Fruit fly (Drosophila melanogaster) whole organism, embryonic: Measurements from ENCODE around the gene Mlc2.

Experiments used
- Aef1 ChIP-seq: fragments of 200-800 bp; sonication (Bioruptor generic); IDR thresholded peaks from 3 replicates; pipeline ENCODE4 v1.3.6; 2022; ENCODE audit warnings: missing biosample characterization, missing genetic modification characterization
- CG12769 ChIP-seq: fragments of 200-800 bp; sonication (Bioruptor generic); optimal IDR thresholded peaks from 2 replicates; lab custom pipeline; 2019; ENCODE audit warnings: missing biosample characterization, mild to moderate bottlenecking, missing genetic modification characterization, moderate library complexity
- CG13296 ChIP-seq: fragments of 200-800 bp; sonication (Bioruptor generic); optimal IDR thresholded peaks from 3 replicates; lab custom pipeline; 2018; ENCODE audit warnings: missing biosample characterization, mild to moderate bottlenecking, missing genetic modification characterization
- CG13775 ChIP-seq: fragments of 200-800 bp; sonication (Bioruptor generic); optimal IDR thresholded peaks from 3 replicates; lab custom pipeline; 2017; ENCODE audit warnings: missing biosample characterization, mild to moderate bottlenecking, missing genetic modification characterization
- CG14050 ChIP-seq: fragments of 200-800 bp; sonication (Bioruptor generic); IDR thresholded peaks from 3 replicates; pipeline ENCODE4 v1.3.6; 2022; ENCODE audit warnings: missing biosample characterization, missing genetic modification characterization
- CG14860 ChIP-seq: fragments of 200-800 bp; sonication (Bioruptor generic); IDR thresholded peaks from 3 replicates; pipeline ENCODE4 v1.3.6; 2022; ENCODE audit warnings: missing biosample characterization, missing genetic modification characterization; ENCODE audit not compliant: partially characterized antibody
- CG15514 ChIP-seq: fragments of 200-800 bp; sonication (Bioruptor generic); optimal IDR thresholded peaks from 3 replicates; lab custom pipeline; 2017; ENCODE audit warnings: missing biosample characterization, missing genetic modification characterization, mild to moderate bottlenecking, moderate library complexity, missing genetic modification reagents
- CG16815 ChIP-seq: fragments of 200-800 bp; sonication (Bioruptor generic); optimal IDR thresholded peaks from 3 replicates; lab custom pipeline; 2017; ENCODE audit warnings: missing biosample characterization, mild to moderate bottlenecking, missing genetic modification characterization
- CG17359 ChIP-seq: fragments of 200-800 bp; sonication (Bioruptor generic); optimal IDR thresholded peaks from 3 replicates; lab custom pipeline; 2018; ENCODE audit warnings: missing biosample characterization, mild to moderate bottlenecking, missing genetic modification characterization, moderate library complexity
- CG17385 ChIP-seq: fragments of 200-800 bp; sonication (Bioruptor generic); optimal IDR thresholded peaks from 3 replicates; lab custom pipeline; 2018; ENCODE audit warnings: missing biosample characterization, mild to moderate bottlenecking, missing genetic modification characterization
- CG2129 ChIP-seq: fragments of 200-800 bp; sonication (Bioruptor generic); IDR thresholded peaks from 2 replicates; pipeline ENCODE4 v1.3.6; 2022; ENCODE audit warnings: missing biosample characterization, missing genetic modification characterization; ENCODE audit not compliant: partially characterized antibody
- CG30403 ChIP-seq: fragments of 200-800 bp; sonication (Bioruptor generic); optimal IDR thresholded peaks from 3 replicates; lab custom pipeline; 2016; ENCODE audit warnings: missing biosample characterization, missing genetic modification characterization
- CG31388 ChIP-seq: fragments of 200-800 bp; sonication (Bioruptor generic); optimal IDR thresholded peaks from 2 replicates; lab custom pipeline; 2016; ENCODE audit warnings: missing biosample characterization, missing genetic modification characterization
- CG34422 ChIP-seq: fragments of 200-800 bp; sonication (Bioruptor generic); IDR thresholded peaks from 3 replicates; pipeline ENCODE4 v1.3.6; 2022; ENCODE audit warnings: missing biosample characterization, missing genetic modification characterization
- CG4282 ChIP-seq: fragments of 200-800 bp; sonication (Bioruptor generic); optimal IDR thresholded peaks from 2 replicates; lab custom pipeline; 2016; ENCODE audit warnings: missing biosample characterization, missing genetic modification characterization
- CG4328 ChIP-seq: fragments of 200-800 bp; sonication (Bioruptor generic); optimal IDR thresholded peaks from 3 replicates; lab custom pipeline; 2017; ENCODE audit warnings: missing biosample characterization, missing genetic modification reagents, missing genetic modification characterization
- CG7745 ChIP-seq: fragments of 200-800 bp; sonication (Bioruptor generic); optimal IDR thresholded peaks from 2 replicates; lab custom pipeline; 2018; ENCODE audit warnings: missing biosample characterization, mild to moderate bottlenecking, missing genetic modification characterization, moderate library complexity
- CG8290 ChIP-seq, 3 experiments: fragments of 200-800 bp; sonication (Bioruptor generic); optimal IDR thresholded peaks; 2 replicates each; lab custom pipeline; 2016 to 2019; ENCODE audit warnings: missing biosample characterization in 3 of 3, missing genetic modification characterization in 3 of 3, mild to moderate bottlenecking in 2 of 3, moderate library complexity in 1 of 3
- CG8388 ChIP-seq: fragments of 200-800 bp; sonication (Bioruptor generic); optimal IDR thresholded peaks from 2 replicates; lab custom pipeline; 2019; ENCODE audit warnings: missing biosample characterization, mild to moderate bottlenecking, missing genetic modification characterization, moderate library complexity
- CG8924 ChIP-seq: fragments of 200-800 bp; optimal IDR thresholded peaks from 3 replicates; lab custom pipeline; 2019; ENCODE audit warnings: missing biosample characterization, mild to moderate bottlenecking, missing genetic modification characterization, moderate library complexity
- CG9797 ChIP-seq: fragments of 200-800 bp; sonication (Bioruptor generic); optimal IDR thresholded peaks from 3 replicates; lab custom pipeline; 2018; ENCODE audit warnings: missing biosample characterization, mild to moderate bottlenecking, missing genetic modification characterization
- D19B ChIP-seq: fragments of 200-800 bp; sonication (Bioruptor generic); optimal IDR thresholded peaks from 2 replicates; lab custom pipeline; 2017; ENCODE audit warnings: missing biosample characterization, mild to moderate bottlenecking, missing genetic modification characterization
- Dek ChIP-seq: fragments of 200-800 bp; sonication (Bioruptor generic); optimal IDR thresholded peaks from 3 replicates; lab custom pipeline; 2019; ENCODE audit warnings: missing biosample characterization, mild to moderate bottlenecking, missing genetic modification characterization, moderate library complexity
- Hand ChIP-seq: fragments of 200-800 bp; sonication (Bioruptor generic); optimal IDR thresholded peaks from 2 replicates; lab custom pipeline; 2017; ENCODE audit warnings: mild to moderate bottlenecking, missing biosample characterization, missing genetic modification reagents, missing genetic modification characterization
- Hmr ChIP-seq: fragments of 200-800 bp; sonication (Bioruptor generic); optimal IDR thresholded peaks from 3 replicates; lab custom pipeline; 2017; ENCODE audit warnings: mild to moderate bottlenecking, missing biosample characterization, missing genetic modification reagents, missing genetic modification characterization
- Lim3 ChIP-seq: fragments of 200-800 bp; sonication (Bioruptor generic); IDR thresholded peaks from 2 replicates; pipeline ENCODE4 v1.3.6; 2022; ENCODE audit warnings: missing biosample characterization, missing genetic modification characterization
- Optix ChIP-seq: fragments of 200-800 bp; sonication (Bioruptor generic); IDR thresholded peaks from 3 replicates; pipeline ENCODE4 v1.3.6; 2022; ENCODE audit warnings: missing biosample characterization, missing genetic modification characterization
- Ptx1 ChIP-seq: fragments of 200-800 bp; sonication (Bioruptor generic); IDR thresholded peaks from 2 replicates; pipeline ENCODE4 v1.3.6; 2022; ENCODE audit warnings: missing biosample characterization, missing genetic modification characterization
- Xbp1 ChIP-seq: fragments of 200-800 bp; sonication (Bioruptor generic); optimal IDR thresholded peaks from 3 replicates; lab custom pipeline; 2016; ENCODE audit warnings: missing biosample characterization, mild to moderate bottlenecking, missing genetic modification characterization
- Xrp1 ChIP-seq: fragments of 200-800 bp; sonication (Bioruptor generic); IDR thresholded peaks from 2 replicates; pipeline ENCODE4 v1.3.6; 2022; ENCODE audit warnings: missing biosample characterization, missing genetic modification characterization
- ab ChIP-seq: fragments of 200-800 bp; sonication (Bioruptor generic); optimal IDR thresholded peaks from 2 replicates; lab custom pipeline; 2016; ENCODE audit warnings: missing biosample characterization, missing genetic modification characterization
- bab2 ChIP-seq: fragments of 200-800 bp; sonication (Bioruptor generic); optimal IDR thresholded peaks from 2 replicates; lab custom pipeline; 2016; ENCODE audit warnings: missing biosample characterization, missing genetic modification characterization
- ci ChIP-seq: fragments of 200-800 bp; sonication (Bioruptor generic); IDR thresholded peaks from 3 replicates; pipeline ENCODE4 v1.3.6; 2022; ENCODE audit warnings: missing biosample characterization, missing genetic modification characterization
- crp ChIP-seq, 2 experiments: fragments of 200-800 bp; sonication (Bioruptor generic); optimal IDR thresholded peaks; 2 replicates in 1 of 2; 3 replicates in 1 of 2; lab custom pipeline; 2017; ENCODE audit warnings: missing biosample characterization in 2 of 2, missing genetic modification characterization in 2 of 2, mild to moderate bottlenecking in 1 of 2, moderate library complexity in 1 of 2
- dm ChIP-seq: fragments of 200-800 bp; sonication (Bioruptor generic); optimal IDR thresholded peaks from 3 replicates; lab custom pipeline; 2016; ENCODE audit warnings: missing biosample characterization, missing genetic modification characterization
- dmrt11E ChIP-seq: fragments of 200-800 bp; sonication (Bioruptor generic); optimal IDR thresholded peaks from 3 replicates; lab custom pipeline; 2018; ENCODE audit warnings: missing biosample characterization, mild to moderate bottlenecking, missing genetic modification characterization, moderate library complexity
- gce ChIP-seq: fragments of 200-800 bp; sonication (Bioruptor generic); IDR thresholded peaks from 3 replicates; pipeline ENCODE4 v1.3.6; 2022; ENCODE audit warnings: missing biosample characterization, missing genetic modification characterization
- grau ChIP-seq: fragments of 200-800 bp; optimal IDR thresholded peaks from 3 replicates; lab custom pipeline; 2019; ENCODE audit warnings: missing biosample characterization, mild to moderate bottlenecking, missing genetic modification characterization, moderate library complexity
- ind ChIP-seq: fragments of 200-800 bp; sonication (Bioruptor generic); optimal IDR thresholded peaks from 3 replicates; lab custom pipeline; 2016; ENCODE audit warnings: missing biosample characterization, missing genetic modification characterization
- kay ChIP-seq: fragments of 200-800 bp; sonication (Bioruptor generic); optimal IDR thresholded peaks from 2 replicates; lab custom pipeline; 2016; ENCODE audit warnings: missing biosample characterization, missing genetic modification characterization
- klu ChIP-seq: fragments of 200-800 bp; sonication (Bioruptor generic); IDR thresholded peaks from 2 replicates; pipeline ENCODE4 v1.3.6; 2022; ENCODE audit warnings: missing biosample characterization, missing genetic modification characterization
- lilli ChIP-seq: fragments of 200-800 bp; sonication (Bioruptor generic); optimal IDR thresholded peaks from 3 replicates; lab custom pipeline; 2016; ENCODE audit warnings: missing biosample characterization, missing genetic modification characterization
- pnt ChIP-seq: fragments of 200-800 bp; sonication (Bioruptor generic); optimal IDR thresholded peaks from 3 replicates; lab custom pipeline; 2016; ENCODE audit warnings: missing biosample characterization, missing genetic modification characterization
- pum ChIP-seq: fragments of 200-800 bp; sonication (Bioruptor generic); optimal IDR thresholded peaks from 2 replicates; lab custom pipeline; 2016; ENCODE audit warnings: missing biosample characterization, missing genetic modification characterization
- pzg ChIP-seq: fragments of 200-800 bp; sonication (Bioruptor generic); optimal IDR thresholded peaks from 3 replicates; lab custom pipeline; 2018; ENCODE audit warnings: missing biosample characterization, mild to moderate bottlenecking, missing genetic modification characterization, moderate library complexity
- schlank ChIP-seq: fragments of 200-800 bp; sonication (Bioruptor generic); optimal IDR thresholded peaks from 2 replicates; lab custom pipeline; 2018; ENCODE audit warnings: missing biosample characterization, mild to moderate bottlenecking, missing genetic modification characterization
- sqz ChIP-seq: fragments of 200-800 bp; sonication (Bioruptor generic); optimal IDR thresholded peaks from 3 replicates; lab custom pipeline; 2018; ENCODE audit warnings: missing biosample characterization, mild to moderate bottlenecking, missing genetic modification characterization
- tll ChIP-seq, 2 experiments: fragments of 200-800 bp in 1 of 2; fragments of >200 bp in 1 of 2; sonication (Bioruptor generic) in 1 of 2; optimal IDR thresholded peaks; 2 replicates each; lab custom pipeline; 2017 to 2019; ENCODE audit warnings: missing biosample characterization in 2 of 2, missing genetic modification characterization in 2 of 2, mild to moderate bottlenecking in 1 of 2, moderate library complexity in 1 of 2
- twi ChIP-seq: fragments of 200-800 bp; optimal IDR thresholded peaks from 2 replicates; lab custom pipeline; 2019; ENCODE audit warnings: missing biosample characterization, mild to moderate bottlenecking, missing genetic modification characterization, moderate library complexity
- vvl ChIP-seq: fragments of 200-800 bp; sonication (Bioruptor generic); IDR thresholded peaks from 2 replicates; pipeline ENCODE4 v1.3.6; 2022; ENCODE audit warnings: missing biosample characterization, missing genetic modification characterization
- wek ChIP-seq: fragments of 200-800 bp; sonication (Bioruptor generic); optimal IDR thresholded peaks from 3 replicates; lab custom pipeline; 2018; ENCODE audit warnings: missing biosample characterization, mild to moderate bottlenecking, missing genetic modification characterization, moderate library complexity

Mlc2 gene

DNA sequence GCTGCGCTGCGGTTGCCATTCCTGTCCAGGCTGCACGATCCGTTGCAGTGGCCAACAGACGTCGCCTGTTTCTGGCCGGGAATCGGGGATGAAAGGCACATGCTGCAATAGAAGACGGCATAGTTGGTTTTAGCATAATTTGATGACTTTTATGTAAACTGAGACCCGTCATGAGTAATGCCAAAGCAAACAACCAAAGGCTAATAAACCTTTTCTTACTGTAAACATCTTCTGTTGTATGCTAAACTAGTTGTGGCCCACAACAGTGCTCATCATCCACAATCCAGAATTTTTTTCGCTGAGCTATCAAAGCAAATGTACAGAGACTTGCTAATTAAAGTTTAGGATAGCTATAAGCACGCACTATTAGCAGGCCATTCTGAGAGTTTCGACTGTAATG is 24.4 kb upstream of the Mlc2 start (continued):
- TF ChIP-seq CG8924 (tag; lab: Kevin White, UChicago) (no peak), CG13775 (GFP tag; lab: Kevin White, UChicago) (no peak), CG14050 (GFP tag; lab: Robert Waterston, UW) (no peak), ab (GFP tag; lab: Kevin White, UChicago) (no peak), CG8290 (GFP tag; optimal IDR thresholded peaks at IDR 0.05; lab: Kevin White, UChicago) (no peak), CG8290 (tag; optimal IDR thresholded peaks at IDR 0.05; lab: Kevin White, UChicago) (peak in 1 of 2 experiments; percentile 65), CG4328 (GFP tag; lab: Kevin White, UChicago) (peak; percentile 39), CG9797 (GFP tag; lab: Kevin White, UChicago) (no peak), Xbp1 (GFP tag; lab: Kevin White, UChicago) (no peak), CG8388 (GFP tag; lab: Kevin White, UChicago) (no peak), lilli (GFP tag; lab: Kevin White, UChicago) (no peak), CG30403 (GFP tag; lab: Kevin White, UChicago) (no peak), Ptx1 (GFP tag; lab: Robert Waterston, UW) (no peak), bab2 (GFP tag; lab: Kevin White, UChicago) (no peak), dmrt11E (no peak), Xrp1 (GFP tag; lab: Robert Waterston, UW) (0 out of 2 replicates have a peak, but pooled peaks have one; percentile 17), ci (GFP tag; lab: Robert Waterston, UW) (no peak), CG2129 (GFP tag; lab: Robert Waterston, UW) (no peak), klu (no peak), Aef1 (GFP tag; lab: Robert Waterston, UW) (no peak), CG4282 (GFP tag; lab: Kevin White, UChicago) (no peak), Optix (no peak), pzg (GFP tag; lab: Kevin White, UChicago) (no peak), D19B (GFP tag; lab: Kevin White, UChicago) (no peak), CG15514 (GFP tag; lab: Kevin White, UChicago) (peak; percentile 48), CG14860 (no peak), sqz (GFP tag; lab: Kevin White, UChicago) (no peak), CG16815 (no peak), twi (tag; lab: Kevin White, UChicago) (no peak), Dek (tag; lab: Kevin White, UChicago) (peak; percentile 0), pum (no peak), Hmr (GFP tag; lab: Kevin White, UChicago) (peak; percentile 79), CG17359 (no peak), gce (no peak), grau (peak; percentile 3), kay (no peak), Lim3 (GFP tag; lab: Robert Waterston, UW) (no peak), CG17385 (GFP tag; lab: Kevin White, UChicago) (no peak), schlank (tag; lab: Kevin White, UChicago) (peak; percentile 49), CG7745 (tag; lab: Kevin White, UChicago) (no peak), wek (GFP tag; lab: Kevin White, UChicago) (no peak), Hand (peak; percentile 22), CG34422 (GFP tag; lab: Robert Waterston, UW) (no peak), pnt (GFP tag; lab: Kevin White, UChicago) (no peak), tll (GFP tag; optimal IDR thresholded peaks at IDR 0.05; lab: Kevin White, UChicago) (no peak), CG13296 (GFP tag; lab: Kevin White, UChicago) (peak; percentile 64), CG31388 (GFP tag; lab: Kevin White, UChicago) (no peak), ind (GFP tag; lab: Kevin White, UChicago) (no peak), crp (GFP tag; optimal IDR thresholded peaks at IDR 0.05; lab: Kevin White, UChicago) (no peak), dm (GFP tag; lab: Kevin White, UChicago) (no peak), CG12769 (tag; lab: Kevin White, UChicago) (peak; percentile 50), vvl (GFP tag; lab: Robert Waterston, UW) (no peak)
